Worm (Caenorhabditis elegans): Measurements from ENCODE around the gene epac-1.

DNA sequence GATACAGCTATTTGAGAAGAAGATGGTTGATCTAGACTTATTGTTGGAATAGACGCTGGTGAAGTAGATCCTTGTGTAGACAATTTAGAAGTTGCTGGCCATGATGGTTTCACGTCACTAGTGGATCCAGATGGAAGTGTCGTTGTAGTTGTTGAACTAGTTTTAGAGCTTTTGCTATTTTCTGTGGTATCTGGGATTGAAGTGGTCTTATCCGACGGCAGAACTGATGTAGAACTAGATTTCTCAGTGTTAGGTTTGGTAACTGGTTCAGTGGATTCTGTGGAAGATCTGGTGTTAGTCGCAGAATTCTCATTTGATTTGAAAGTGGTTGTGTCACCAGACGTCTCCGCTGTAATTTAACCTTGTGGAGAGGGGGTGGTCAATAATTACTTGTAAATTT, 42.6 kb downstream of the epac-1 start:
- no peak for TF ChIP-seq hmg-4 (GFP tag; optimal IDR thresholded peaks at IDR 0.05)
- no peak for TF ChIP-seq ama-1 (optimal IDR thresholded peaks at IDR 0.05)
- TF ChIP-seq B0310.2 (tag; optimal IDR thresholded peaks at IDR 0.05) = no peak
- no peak for TF ChIP-seq pes-1 (GFP tag; IDR thresholded peaks at IDR 0.05)
- no peak for TF ChIP-seq sea-1 (GFP tag; conservative IDR thresholded peaks at IDR 0.05)
- TF ChIP-seq tbx-37 (GFP tag; conservative IDR thresholded peaks at IDR 0.05) = no peak
- no peak for TF ChIP-seq hmbx-1 (tag; optimal IDR thresholded peaks at IDR 0.05)
- no peak for TF ChIP-seq ets-7 (tag; optimal IDR thresholded peaks at IDR 0.05)
- no peak for TF ChIP-seq F13C5.2 (tag; optimal IDR thresholded peaks at IDR 0.05)
- TF ChIP-seq ceh-36 (tag; optimal IDR thresholded peaks at IDR 0.05) = no peak
